Fruit fly (Drosophila melanogaster) whole organism, embryonic: ENCODE results near the gene Col4a1.

Experiments
- Asciz ChIP-seq: fragments of 200-800 bp; sonication (Bioruptor generic); optimal IDR thresholded peaks from 2 replicates; lab custom pipeline; 2017; ENCODE audit warnings: missing biosample characterization, mild to moderate bottlenecking, missing genetic modification characterization, missing genetic modification reagents
- Bgb ChIP-seq: fragments of 200-800 bp; sonication (Bioruptor generic); IDR thresholded peaks from 2 replicates; pipeline ENCODE4 v1.3.6; 2022; ENCODE audit warnings: missing biosample characterization, missing genetic modification characterization; ENCODE audit not compliant: partially characterized antibody
- Blimp-1 ChIP-seq: fragments of 200-800 bp; sonication (Bioruptor generic); optimal IDR thresholded peaks from 3 replicates; lab custom pipeline; 2018; ENCODE audit warnings: missing biosample characterization, missing genetic modification characterization, mild to moderate bottlenecking, moderate library complexity, missing genetic modification reagents
- CG10267 ChIP-seq: fragments of 200-800 bp; sonication (Bioruptor generic); optimal IDR thresholded peaks from 2 replicates; lab custom pipeline; 2018; ENCODE audit warnings: missing biosample characterization, mild to moderate bottlenecking, missing genetic modification characterization, moderate library complexity
- CG10431 ChIP-seq: fragments of 200-800 bp; sonication (Bioruptor generic); optimal IDR thresholded peaks from 3 replicates; lab custom pipeline; 2018; ENCODE audit warnings: missing biosample characterization, mild to moderate bottlenecking, missing genetic modification characterization
- CG11398 ChIP-seq: fragments of 200-800 bp; sonication (Bioruptor generic); optimal IDR thresholded peaks from 2 replicates; lab custom pipeline; 2016; ENCODE audit warnings: missing biosample characterization, missing genetic modification characterization
- CG12659 ChIP-seq: fragments of 200-800 bp; sonication (Bioruptor generic); optimal IDR thresholded peaks from 3 replicates; lab custom pipeline; 2017; ENCODE audit warnings: mild to moderate bottlenecking, missing biosample characterization, missing genetic modification reagents, missing genetic modification characterization
- CG13624 ChIP-seq: fragments of 200-800 bp; sonication (Bioruptor generic); optimal IDR thresholded peaks from 2 replicates; lab custom pipeline; 2016; ENCODE audit warnings: missing biosample characterization, missing genetic modification characterization
- CG13775 ChIP-seq: fragments of 200-800 bp; sonication (Bioruptor generic); optimal IDR thresholded peaks from 3 replicates; lab custom pipeline; 2017; ENCODE audit warnings: missing biosample characterization, mild to moderate bottlenecking, missing genetic modification characterization
- CG13894 ChIP-seq: fragments of 200-800 bp; sonication (Bioruptor generic); optimal IDR thresholded peaks from 3 replicates; lab custom pipeline; 2018; ENCODE audit warnings: missing biosample characterization, mild to moderate bottlenecking, missing genetic modification characterization, moderate library complexity
- CG14014 ChIP-seq: fragments of 200-800 bp; sonication (Bioruptor generic); IDR thresholded peaks from 2 replicates; pipeline ENCODE4 v1.3.6; 2022; ENCODE audit warnings: missing biosample characterization, missing genetic modification characterization
- CG3163 ChIP-seq: fragments of 200-800 bp; sonication (Bioruptor generic); optimal IDR thresholded peaks from 3 replicates; lab custom pipeline; 2016; ENCODE audit warnings: missing biosample characterization, missing genetic modification characterization
- CG34376 ChIP-seq: fragments of 200-800 bp; sonication (Bioruptor generic); optimal IDR thresholded peaks from 2 replicates; lab custom pipeline; 2018; ENCODE audit warnings: missing biosample characterization, mild to moderate bottlenecking, missing genetic modification characterization
- CG42726 ChIP-seq: fragments of 200-800 bp; sonication (Bioruptor generic); IDR thresholded peaks from 2 replicates; pipeline ENCODE4 v1.3.6; 2022; ENCODE audit warnings: missing biosample characterization, missing genetic modification characterization; ENCODE audit not compliant: partially characterized antibody
- CG7271 ChIP-seq: fragments of 200-800 bp; sonication (Bioruptor generic); optimal IDR thresholded peaks from 2 replicates; lab custom pipeline; 2018; ENCODE audit warnings: missing biosample characterization, mild to moderate bottlenecking, missing genetic modification characterization, moderate library complexity
- CG7928 ChIP-seq: fragments of 200-800 bp; sonication (Bioruptor generic); optimal IDR thresholded peaks from 2 replicates; lab custom pipeline; 2017; ENCODE audit warnings: missing biosample characterization, mild to moderate bottlenecking, missing genetic modification characterization
- CG8290 ChIP-seq, 3 experiments: fragments of 200-800 bp; sonication (Bioruptor generic); optimal IDR thresholded peaks; 2 replicates each; lab custom pipeline; 2016 to 2019; ENCODE audit warnings: missing biosample characterization in 3 of 3, missing genetic modification characterization in 3 of 3, mild to moderate bottlenecking in 2 of 3, moderate library complexity in 1 of 3
- CHES-1-like ChIP-seq: fragments of 200-800 bp; sonication (Bioruptor generic); optimal IDR thresholded peaks from 2 replicates; lab custom pipeline; 2016; ENCODE audit warnings: missing biosample characterization, missing genetic modification characterization
- Dad ChIP-seq: fragments of 200-800 bp; sonication (Bioruptor generic); optimal IDR thresholded peaks from 3 replicates; lab custom pipeline; 2016; ENCODE audit warnings: missing biosample characterization, missing genetic modification characterization
- Dref ChIP-seq: fragments of 200-800 bp; sonication (Bioruptor generic); IDR thresholded peaks from 2 replicates; pipeline ENCODE4 v1.3.6; 2022; ENCODE audit warnings: missing biosample characterization, missing genetic modification characterization
- Fer3 ChIP-seq: fragments of 200-800 bp; sonication (Bioruptor generic); optimal IDR thresholded peaks from 2 replicates; lab custom pipeline; 2018; ENCODE audit warnings: missing biosample characterization, mild to moderate bottlenecking, missing genetic modification characterization, moderate library complexity
- HLH4C ChIP-seq: fragments of 200-800 bp; sonication (Bioruptor generic); IDR thresholded peaks from 3 replicates; pipeline ENCODE4 v1.3.6; 2022; ENCODE audit warnings: missing biosample characterization, missing genetic modification characterization; ENCODE audit not compliant: partially characterized antibody
- HLH54F ChIP-seq: fragments of 200-800 bp; sonication (Bioruptor generic); optimal IDR thresholded peaks from 3 replicates; lab custom pipeline; 2016; ENCODE audit warnings: missing biosample characterization, missing genetic modification characterization
- HLHmδ ChIP-seq: fragments of 200-800 bp; sonication (Bioruptor generic); optimal IDR thresholded peaks from 2 replicates; lab custom pipeline; 2018; ENCODE audit warnings: missing biosample characterization, mild to moderate bottlenecking, missing genetic modification characterization, moderate library complexity
- Jarid2 ChIP-seq: fragments of 200-800 bp; sonication (Bioruptor generic); optimal IDR thresholded peaks from 3 replicates; lab custom pipeline; 2017; ENCODE audit warnings: mild to moderate bottlenecking, missing biosample characterization, missing genetic modification reagents, missing genetic modification characterization
- PHDP ChIP-seq: fragments of 200-800 bp; sonication (Bioruptor generic); optimal IDR thresholded peaks from 3 replicates; lab custom pipeline; 2018; ENCODE audit warnings: missing biosample characterization, mild to moderate bottlenecking, missing genetic modification characterization, moderate library complexity
- Sry-β ChIP-seq: fragments of 200-800 bp; sonication (Bioruptor generic); optimal IDR thresholded peaks from 2 replicates; lab custom pipeline; 2018; ENCODE audit warnings: missing biosample characterization, mild to moderate bottlenecking, missing genetic modification characterization, moderate library complexity
- Xbp1 ChIP-seq: fragments of 200-800 bp; sonication (Bioruptor generic); optimal IDR thresholded peaks from 3 replicates; lab custom pipeline; 2016; ENCODE audit warnings: missing biosample characterization, mild to moderate bottlenecking, missing genetic modification characterization
- amos ChIP-seq: fragments of 200-800 bp; sonication (Bioruptor generic); IDR thresholded peaks from 2 replicates; pipeline ENCODE4 v1.3.6; 2022; ENCODE audit warnings: missing biosample characterization, missing genetic modification characterization; ENCODE audit not compliant: partially characterized antibody
- bbx ChIP-seq: fragments of 200-800 bp; sonication (Bioruptor generic); IDR thresholded peaks from 2 replicates; pipeline ENCODE4 v1.3.6; 2022; ENCODE audit warnings: missing biosample characterization, missing genetic modification characterization; ENCODE audit not compliant: partially characterized antibody
- croc ChIP-seq: fragments of 200-800 bp; sonication (Bioruptor generic); conservative IDR thresholded peaks from 3 replicates; pipeline ENCODE4 v1.3.6; 2022; ENCODE audit warnings: missing biosample characterization, missing genetic modification characterization
- dm ChIP-seq: fragments of 200-800 bp; sonication (Bioruptor generic); optimal IDR thresholded peaks from 3 replicates; lab custom pipeline; 2016; ENCODE audit warnings: missing biosample characterization, missing genetic modification characterization
- fd3F ChIP-seq: fragments of 200-800 bp; sonication (Bioruptor generic); optimal IDR thresholded peaks from 2 replicates; lab custom pipeline; 2018; ENCODE audit warnings: missing biosample characterization, mild to moderate bottlenecking, missing genetic modification characterization, moderate library complexity
- fd64A ChIP-seq: fragments of 200-800 bp; sonication (Bioruptor generic); optimal IDR thresholded peaks from 3 replicates; lab custom pipeline; 2018; ENCODE audit warnings: missing biosample characterization, mild to moderate bottlenecking, missing genetic modification characterization
- gsb ChIP-seq: fragments of 200-800 bp; sonication (Bioruptor generic); IDR thresholded peaks from 2 replicates; pipeline ENCODE4 v1.3.6; 2022; ENCODE audit warnings: missing biosample characterization, missing genetic modification characterization
- her ChIP-seq: fragments of 200-800 bp; sonication (Bioruptor generic); optimal IDR thresholded peaks from 2 replicates; lab custom pipeline; 2016; ENCODE audit warnings: missing biosample characterization, missing genetic modification characterization
- inv ChIP-seq: fragments of 200-800 bp; sonication (Bioruptor generic); IDR thresholded peaks from 2 replicates; pipeline ENCODE4 v1.3.6; 2022; ENCODE audit warnings: missing biosample characterization, missing genetic modification characterization; ENCODE audit not compliant: partially characterized antibody
- jumu ChIP-seq: fragments of 200-800 bp; sonication (Bioruptor generic); optimal IDR thresholded peaks from 3 replicates; lab custom pipeline; 2016; ENCODE audit warnings: missing biosample characterization, missing genetic modification characterization
- nom ChIP-seq: fragments of 200-800 bp; sonication (Bioruptor generic); optimal IDR thresholded peaks from 2 replicates; lab custom pipeline; 2017; ENCODE audit warnings: missing biosample characterization, missing genetic modification characterization, mild to moderate bottlenecking, moderate library complexity, missing genetic modification reagents
- peb ChIP-seq: fragments of 200-800 bp; sonication (Bioruptor generic); IDR thresholded peaks from 2 replicates; pipeline ENCODE4 v1.3.6; 2022; ENCODE audit warnings: missing biosample characterization, missing genetic modification characterization
- pzg ChIP-seq: fragments of 200-800 bp; sonication (Bioruptor generic); optimal IDR thresholded peaks from 3 replicates; lab custom pipeline; 2018; ENCODE audit warnings: missing biosample characterization, mild to moderate bottlenecking, missing genetic modification characterization, moderate library complexity
- ro ChIP-seq: fragments of 200-800 bp; sonication (Bioruptor generic); IDR thresholded peaks from 2 replicates; pipeline ENCODE4 v1.3.6; 2022; ENCODE audit warnings: missing biosample characterization, missing genetic modification characterization
- run ChIP-seq: fragments of 200-800 bp; sonication (Bioruptor generic); optimal IDR thresholded peaks from 3 replicates; lab custom pipeline; 2018; ENCODE audit warnings: missing biosample characterization, mild to moderate bottlenecking, missing genetic modification characterization
- scrt ChIP-seq: fragments of 200-800 bp; sonication (Bioruptor generic); optimal IDR thresholded peaks from 2 replicates; lab custom pipeline; 2018; ENCODE audit warnings: missing biosample characterization, mild to moderate bottlenecking, missing genetic modification characterization, moderate library complexity
- tap ChIP-seq: fragments of 200-800 bp; optimal IDR thresholded peaks from 3 replicates; lab custom pipeline; 2019; ENCODE audit warnings: missing biosample characterization, mild to moderate bottlenecking, missing genetic modification characterization, moderate library complexity
- tll ChIP-seq, 2 experiments: fragments of 200-800 bp in 1 of 2; fragments of >200 bp in 1 of 2; sonication (Bioruptor generic) in 1 of 2; optimal IDR thresholded peaks; 2 replicates each; lab custom pipeline; 2017 to 2019; ENCODE audit warnings: missing biosample characterization in 2 of 2, missing genetic modification characterization in 2 of 2, mild to moderate bottlenecking in 1 of 2, moderate library complexity in 1 of 2
- vnd ChIP-seq: fragments of 200-800 bp; sonication (Bioruptor generic); IDR thresholded peaks from 3 replicates; pipeline ENCODE4 v1.3.6; 2022; ENCODE audit warnings: missing biosample characterization, missing genetic modification characterization; ENCODE audit not compliant: partially characterized antibody
- zen2 ChIP-seq: fragments of 200-800 bp; sonication (Bioruptor generic); IDR thresholded peaks from 3 replicates; pipeline ENCODE4 v1.3.6; 2022; ENCODE audit warnings: missing biosample characterization, missing genetic modification characterization; ENCODE audit not compliant: partially characterized antibody

Gene Col4a1

dm6 chr2L:5054953-5055352 lies 25.5 kb downstream of the Col4a1 start, which contains the start of the genes CG14036 and His3.3A (continued):
- peak; percentile 29 for TF ChIP-seq nom (GFP tag; lab: Kevin White, UChicago)
- TF ChIP-seq amos (GFP tag; lab: Robert Waterston, UW): peak; percentile 64; the same call in 1 of the 2 replicates
- TF ChIP-seq CG8290 (GFP tag; optimal IDR thresholded peaks at IDR 0.05; lab: Kevin White, UChicago): no peak
- TF ChIP-seq CG8290 (tag; optimal IDR thresholded peaks at IDR 0.05; lab: Kevin White, UChicago): peak in 1 of 2 experiments; percentile 75
- peak; percentile 79 for TF ChIP-seq HLH4C (GFP tag; lab: Robert Waterston, UW)
- TF ChIP-seq PHDP (tag; lab: Kevin White, UChicago): peak; percentile 4
- peak; percentile 43; the same call in 1 of the 2 replicates for TF ChIP-seq inv
- no peak for TF ChIP-seq CG11398 (GFP tag; lab: Kevin White, UChicago)
- TF ChIP-seq dm (GFP tag; lab: Kevin White, UChicago): peak; percentile 29
- peak; percentile 59; the same call in 1 of the 2 replicates for TF ChIP-seq CG42726
- TF ChIP-seq tap (tag; lab: Kevin White, UChicago): no peak
- TF ChIP-seq Sry-β (GFP tag; lab: Kevin White, UChicago): peak; percentile 1
- TF ChIP-seq croc: no peak
- no peak for TF ChIP-seq ro
- TF ChIP-seq jumu: peak; percentile 24
- peak; percentile 60 for TF ChIP-seq bbx (GFP tag; lab: Robert Waterston, UW)
- TF ChIP-seq CG10431 (GFP tag; lab: Kevin White, UChicago): peak; percentile 42
- TF ChIP-seq CG7928: peak; percentile 1
- TF ChIP-seq scrt (GFP tag; lab: Kevin White, UChicago): no peak
- no peak for TF ChIP-seq CG13624
- no peak for TF ChIP-seq run (tag; lab: Kevin White, UChicago)
- no peak for TF ChIP-seq CG14014 (GFP tag; lab: Robert Waterston, UW)
- TF ChIP-seq Jarid2: peak; percentile 45
- TF ChIP-seq pzg (GFP tag; lab: Kevin White, UChicago): peak; percentile 96
- TF ChIP-seq HLHmδ: peak; percentile 74
- TF ChIP-seq CG3163 (GFP tag; lab: Kevin White, UChicago): no peak
- no peak for TF ChIP-seq her
- no peak for TF ChIP-seq fd64A (GFP tag; lab: Kevin White, UChicago)
- no peak for TF ChIP-seq Fer3 (tag; lab: Kevin White, UChicago)
- no peak for TF ChIP-seq CG7271
- 0 out of 2 replicates have a peak, but pooled peaks have one; percentile 32 for TF ChIP-seq gsb (GFP tag; lab: Robert Waterston, UW)
- peak; percentile 42 for TF ChIP-seq CG34376
- peak; percentile 75 for TF ChIP-seq Bgb (GFP tag; lab: Robert Waterston, UW)
- no peak; the same call in 2 of the 3 replicates for TF ChIP-seq vnd (GFP tag; lab: Robert Waterston, UW)
- TF ChIP-seq peb (GFP tag; lab: Robert Waterston, UW): no peak
- TF ChIP-seq zen2 (GFP tag; lab: Robert Waterston, UW): peak; percentile 52; the same call in 2 of the 3 replicates
- no peak for TF ChIP-seq CG13775 (GFP tag; lab: Kevin White, UChicago)
- peak; percentile 91 for TF ChIP-seq Dref
- TF ChIP-seq HLH54F (GFP tag; lab: Kevin White, UChicago): peak; percentile 12
- TF ChIP-seq CG10267 (tag; lab: Kevin White, UChicago): peak; percentile 67
- TF ChIP-seq Dad (GFP tag; lab: Kevin White, UChicago): peak; percentile 41
- TF ChIP-seq fd3F (GFP tag; lab: Kevin White, UChicago): no peak
- TF ChIP-seq Asciz (GFP tag; lab: Kevin White, UChicago): no peak
- peak; percentile 18 for TF ChIP-seq Xbp1 (GFP tag; lab: Kevin White, UChicago)
- peak; percentile 53 for TF ChIP-seq CHES-1-like (GFP tag; lab: Kevin White, UChicago)
- peak; percentile 69 for TF ChIP-seq Blimp-1 (GFP tag; lab: Kevin White, UChicago)
- TF ChIP-seq CG12659: peak; percentile 64
- peak; percentile 41 for TF ChIP-seq CG13894 (tag; lab: Kevin White, UChicago)
- TF ChIP-seq tll (GFP tag; optimal IDR thresholded peaks at IDR 0.05; lab: Kevin White, UChicago): no peak
